Fruit fly (Drosophila melanogaster) whole organism, prepupa: ENCODE results near the gene CG6299.

Experiments
- Blimp-1 ChIP-seq: fragments of 200-800 bp; sonication (Bioruptor generic); optimal IDR thresholded peaks from 3 replicates; lab custom pipeline; 2017; ENCODE audit warnings: missing biosample characterization, missing genetic modification characterization, mild to moderate bottlenecking, moderate library complexity, missing genetic modification reagents
- CG10631 ChIP-seq: fragments of 200-800 bp; sonication (Bioruptor generic); optimal IDR thresholded peaks from 2 replicates; lab custom pipeline; 2016; ENCODE audit warnings: missing biosample characterization, missing genetic modification characterization
- CG11294 ChIP-seq: fragments of 200-800 bp; sonication (Bioruptor generic); IDR thresholded peaks from 2 replicates; pipeline ENCODE4 v1.3.6; 2022; ENCODE audit warnings: missing biosample characterization, missing genetic modification characterization
- CG11902 ChIP-seq: fragments of 200-800 bp; sonication (Bioruptor generic); optimal IDR thresholded peaks from 3 replicates; lab custom pipeline; 2016; ENCODE audit warnings: missing biosample characterization, missing genetic modification characterization
- CG1621 ChIP-seq: fragments of 200-800 bp; sonication (Bioruptor generic); optimal IDR thresholded peaks from 3 replicates; lab custom pipeline; 2018; ENCODE audit warnings: missing biosample characterization, mild to moderate bottlenecking, missing genetic modification characterization
- CG31627 ChIP-seq: fragments of 200-800 bp; sonication (Bioruptor generic); optimal IDR thresholded peaks from 3 replicates; lab custom pipeline; 2016; ENCODE audit warnings: missing biosample characterization, missing genetic modification characterization
- CG32006 ChIP-seq: fragments of 200-800 bp; sonication (Bioruptor generic); optimal IDR thresholded peaks from 3 replicates; lab custom pipeline; 2017; ENCODE audit warnings: missing biosample characterization, mild to moderate bottlenecking, missing genetic modification characterization
- CG3919 ChIP-seq: fragments of 200-800 bp; sonication (Bioruptor generic); optimal IDR thresholded peaks from 3 replicates; lab custom pipeline; 2016; ENCODE audit warnings: missing biosample characterization, missing genetic modification characterization
- CG4318 ChIP-seq: fragments of 200-800 bp; sonication (Bioruptor generic); optimal IDR thresholded peaks from 3 replicates; lab custom pipeline; 2017; ENCODE audit warnings: missing biosample characterization, mild to moderate bottlenecking, missing genetic modification characterization
- CG6163 ChIP-seq: fragments of 200-800 bp; sonication (Bioruptor generic); IDR thresholded peaks from 3 replicates; pipeline ENCODE4 v1.3.6; 2022; ENCODE audit warnings: missing biosample characterization, missing genetic modification characterization
- CG6276 ChIP-seq: fragments of 200-800 bp; sonication (Bioruptor generic); optimal IDR thresholded peaks from 2 replicates; lab custom pipeline; 2017; ENCODE audit warnings: missing biosample characterization, mild to moderate bottlenecking, missing genetic modification characterization
- CG6792 ChIP-seq: fragments of 200-800 bp; sonication (Bioruptor generic); optimal IDR thresholded peaks from 3 replicates; lab custom pipeline; 2016; ENCODE audit warnings: missing biosample characterization, missing genetic modification characterization
- CG6808 ChIP-seq: fragments of 200-800 bp; sonication (Bioruptor generic); optimal IDR thresholded peaks from 3 replicates; lab custom pipeline; 2017; ENCODE audit warnings: missing biosample characterization, missing genetic modification characterization, mild to moderate bottlenecking, moderate library complexity, missing genetic modification reagents
- CG6854 ChIP-seq: fragments of 200-800 bp; sonication (Bioruptor generic); optimal IDR thresholded peaks from 2 replicates; lab custom pipeline; 2017; ENCODE audit warnings: missing biosample characterization, mild to moderate bottlenecking, missing genetic modification characterization
- CG7368 ChIP-seq: fragments of 200-800 bp; sonication (Bioruptor generic); optimal IDR thresholded peaks from 3 replicates; lab custom pipeline; 2016; ENCODE audit warnings: missing biosample characterization, missing genetic modification characterization
- CG8119 ChIP-seq: fragments of 200-800 bp; sonication (Bioruptor generic); IDR thresholded peaks from 3 replicates; pipeline ENCODE4 v1.3.6; 2022; ENCODE audit warnings: missing biosample characterization, missing genetic modification characterization
- CG8319 ChIP-seq: fragments of 200-800 bp; sonication (Bioruptor generic); optimal IDR thresholded peaks from 3 replicates; lab custom pipeline; 2016; ENCODE audit warnings: missing biosample characterization, missing genetic modification characterization
- CG8632 ChIP-seq: fragments of 200-800 bp; sonication (Bioruptor generic); optimal IDR thresholded peaks from 3 replicates; lab custom pipeline; 2016; ENCODE audit warnings: missing biosample characterization, missing genetic modification characterization
- Eip75B ChIP-seq: fragments of 200-800 bp; sonication (Bioruptor generic); optimal IDR thresholded peaks from 3 replicates; lab custom pipeline; 2016; ENCODE audit warnings: missing biosample characterization, missing genetic modification characterization
- Eip93F ChIP-seq: fragments of 200-800 bp; sonication (Bioruptor generic); optimal IDR thresholded peaks from 2 replicates; lab custom pipeline; 2016; ENCODE audit warnings: missing biosample characterization, mild to moderate bottlenecking, missing genetic modification characterization
- Ets21C ChIP-seq: fragments of 200-800 bp; sonication (Bioruptor generic); optimal IDR thresholded peaks from 3 replicates; lab custom pipeline; 2016; ENCODE audit warnings: missing biosample characterization, missing genetic modification characterization
- Ets96B ChIP-seq: fragments of 200-800 bp; optimal IDR thresholded peaks from 2 replicates; lab custom pipeline; 2019; ENCODE audit warnings: missing biosample characterization, mild to moderate bottlenecking, missing genetic modification characterization, moderate library complexity
- Hr38 ChIP-seq: sonication (Bioruptor generic); optimal IDR thresholded peaks from 2 replicates; lab custom pipeline; 2016; ENCODE audit warnings: missing biosample characterization, missing genetic modification characterization
- Hr4 ChIP-seq: fragments of 200-800 bp; sonication (Bioruptor generic); optimal IDR thresholded peaks from 3 replicates; lab custom pipeline; 2016; ENCODE audit warnings: missing biosample characterization, missing genetic modification characterization
- Lpt ChIP-seq: fragments of 200-800 bp; sonication (Bioruptor generic); optimal IDR thresholded peaks from 3 replicates; lab custom pipeline; 2016; ENCODE audit warnings: missing biosample characterization, missing genetic modification characterization
- Met ChIP-seq: fragments of 200-800 bp; sonication (Bioruptor generic); optimal IDR thresholded peaks from 3 replicates; lab custom pipeline; 2016; ENCODE audit warnings: missing biosample characterization, missing genetic modification characterization
- OdsH ChIP-seq: fragments of 200-800 bp; sonication (Bioruptor generic); optimal IDR thresholded peaks from 3 replicates; lab custom pipeline; 2016; ENCODE audit warnings: missing biosample characterization, missing genetic modification characterization
- Smox ChIP-seq: fragments of 200-800 bp; sonication (Bioruptor generic); optimal IDR thresholded peaks from 3 replicates; lab custom pipeline; 2016; ENCODE audit warnings: missing biosample characterization, missing genetic modification characterization
- Sox14 ChIP-seq: fragments of 200-800 bp; sonication (Bioruptor generic); optimal IDR thresholded peaks from 3 replicates; lab custom pipeline; 2016; ENCODE audit warnings: missing biosample characterization, missing genetic modification characterization
- achi ChIP-seq: fragments of 200-800 bp; sonication (Bioruptor generic); optimal IDR thresholded peaks from 3 replicates; lab custom pipeline; 2016; ENCODE audit warnings: missing biosample characterization, missing genetic modification characterization
- cyc ChIP-seq: fragments of 200-800 bp; sonication (Bioruptor generic); optimal IDR thresholded peaks from 3 replicates; lab custom pipeline; 2016; ENCODE audit warnings: missing biosample characterization, missing genetic modification characterization
- dac ChIP-seq: fragments of 200-800 bp; sonication (Bioruptor generic); optimal IDR thresholded peaks from 2 replicates; lab custom pipeline; 2017; ENCODE audit warnings: missing biosample characterization, mild to moderate bottlenecking, missing genetic modification characterization
- dsx ChIP-seq: fragments of 200-800 bp; optimal IDR thresholded peaks from 3 replicates; lab custom pipeline; 2019; ENCODE audit warnings: missing biosample characterization, mild to moderate bottlenecking, missing genetic modification characterization, moderate library complexity; ENCODE audit not compliant: poor library complexity, severe bottlenecking
- eg ChIP-seq: fragments of 200-800 bp; sonication (Bioruptor generic); IDR thresholded peaks from 3 replicates; pipeline ENCODE4 v1.3.6; 2022; ENCODE audit warnings: missing biosample characterization, missing genetic modification characterization
- esn ChIP-seq: fragments of 200-800 bp; sonication (Bioruptor generic); optimal IDR thresholded peaks from 2 replicates; lab custom pipeline; 2016; ENCODE audit warnings: missing biosample characterization, mild to moderate bottlenecking, missing genetic modification characterization, moderate library complexity
- fkh ChIP-seq: fragments of 200-800 bp; sonication (Bioruptor generic); optimal IDR thresholded peaks from 3 replicates; lab custom pipeline; 2017; ENCODE audit warnings: missing biosample characterization, mild to moderate bottlenecking, missing genetic modification characterization, moderate library complexity
- net ChIP-seq: fragments of 200-800 bp; sonication (Bioruptor generic); optimal IDR thresholded peaks from 3 replicates; lab custom pipeline; 2016; ENCODE audit warnings: missing biosample characterization, missing genetic modification characterization
- pdm3 ChIP-seq: fragments of 200-800 bp; sonication (Bioruptor generic); optimal IDR thresholded peaks from 3 replicates; lab custom pipeline; 2016; ENCODE audit warnings: missing biosample characterization, missing genetic modification characterization
- salr ChIP-seq, 2 experiments: fragments of 200-800 bp; sonication (Bioruptor generic); optimal IDR thresholded peaks; 3 replicates each; lab custom pipeline; 2016 to 2018; ENCODE audit warnings: missing biosample characterization in 2 of 2, missing genetic modification characterization in 2 of 2, mild to moderate bottlenecking in 1 of 2
- svp ChIP-seq: fragments of 200-800 bp; sonication (Bioruptor generic); peaks from one replicate; lab custom pipeline; 2016; ENCODE audit warnings: missing biosample characterization, missing genetic modification characterization

CG6299 gene

DNA sequence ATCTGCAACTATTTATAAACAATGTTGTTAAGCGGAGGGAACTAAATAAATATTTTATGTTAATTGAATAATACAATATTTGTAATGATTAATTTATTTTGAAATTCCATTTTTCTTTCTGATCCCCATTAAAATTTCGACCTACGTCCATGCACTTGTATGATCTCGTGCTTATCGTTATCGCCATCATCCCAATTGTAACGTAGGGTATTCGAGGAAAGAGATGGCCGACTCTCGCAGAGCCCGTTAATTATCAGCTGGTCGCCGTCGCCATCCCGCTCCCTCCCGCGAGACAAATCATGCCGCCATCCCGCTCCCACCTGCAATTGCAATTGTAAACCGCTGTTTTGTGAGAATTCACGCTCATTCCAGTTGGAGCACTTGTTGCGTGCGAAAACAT lies 9.4 kb upstream of the CG6299 start, which contains the start of gene CG11655 (continued):
- TF ChIP-seq Eip93F (GFP tag; lab: Kevin White, UChicago) (no peak), CG6854 (GFP tag; lab: Kevin White, UChicago) (peak; percentile 63), Sox14 (GFP tag; lab: Kevin White, UChicago) (peak; percentile 50), Blimp-1 (GFP tag; lab: Kevin White, UChicago) (no peak), Smox (GFP tag; lab: Kevin White, UChicago) (peak; percentile 50), svp (GFP tag; lab: Kevin White, UChicago) (no peak), CG4318 (GFP tag; lab: Kevin White, UChicago) (no peak), CG8119 (GFP tag; lab: Robert Waterston, UW) (0 out of 3 replicates have a peak, but pooled peaks have one; percentile 20), CG8632 (GFP tag; lab: Kevin White, UChicago) (no peak), CG6276 (no peak), salr (GFP tag; optimal IDR thresholded peaks at IDR 0.05; lab: Kevin White, UChicago) (no peak), Lpt (peak; percentile 12), CG6163 (GFP tag; lab: Robert Waterston, UW) (peak; percentile 21; the same call in 1 of the 3 replicates), CG7368 (no peak), CG6792 (peak; percentile 38), pdm3 (peak; percentile 50), fkh (GFP tag; lab: Kevin White, UChicago) (no peak), CG32006 (peak; percentile 55), CG3919 (GFP tag; lab: Kevin White, UChicago) (no peak), CG11902 (peak; percentile 31), CG11294 (GFP tag; lab: Robert Waterston, UW) (no peak), CG6808 (GFP tag; lab: Kevin White, UChicago) (no peak), Hr38 (no peak), cyc (GFP tag; lab: Kevin White, UChicago) (peak; percentile 55), Ets21C (GFP tag; lab: Kevin White, UChicago) (no peak)

dm6 chrX:15464531-15464930 lies 2.0 kb downstream of the CG6299 start:
- TF ChIP-seq net (GFP tag; lab: Kevin White, UChicago) (no peak), CG8632 (GFP tag; lab: Kevin White, UChicago) (no peak), achi (GFP tag; lab: Kevin White, UChicago) (no peak)
- TF ChIP-seq, all 60 proteins: peak for 0

DNA sequence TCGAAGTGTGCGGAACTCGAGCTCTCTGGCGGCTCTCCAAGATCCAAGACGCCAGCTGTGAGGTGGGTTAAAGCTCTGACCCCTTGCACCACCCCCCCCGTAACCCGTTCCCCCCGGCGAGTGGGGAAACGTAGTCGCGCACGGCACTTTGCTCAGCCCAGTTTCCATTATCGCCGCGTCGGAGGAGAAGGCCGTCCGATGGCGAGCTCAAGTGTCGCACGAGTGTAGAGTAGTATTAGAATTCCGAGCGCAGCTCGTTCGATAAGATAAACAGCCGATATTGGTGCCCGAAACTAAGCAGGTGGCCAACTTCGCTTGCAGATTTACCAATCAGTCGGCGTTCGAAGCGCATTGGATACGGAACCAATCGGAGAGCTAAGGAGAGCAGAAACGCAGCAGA lies 2.9 kb downstream of the CG6299 start:
- TF ChIP-seq CG1621 (tag; lab: Kevin White, UChicago) (peak; percentile 80), Blimp-1 (GFP tag; lab: Kevin White, UChicago) (no peak), eg (peak; percentile 37; the same call in 1 of the 3 replicates), CG6163 (GFP tag; lab: Robert Waterston, UW) (peak; percentile 39; the same call in 1 of the 3 replicates)

DNA sequence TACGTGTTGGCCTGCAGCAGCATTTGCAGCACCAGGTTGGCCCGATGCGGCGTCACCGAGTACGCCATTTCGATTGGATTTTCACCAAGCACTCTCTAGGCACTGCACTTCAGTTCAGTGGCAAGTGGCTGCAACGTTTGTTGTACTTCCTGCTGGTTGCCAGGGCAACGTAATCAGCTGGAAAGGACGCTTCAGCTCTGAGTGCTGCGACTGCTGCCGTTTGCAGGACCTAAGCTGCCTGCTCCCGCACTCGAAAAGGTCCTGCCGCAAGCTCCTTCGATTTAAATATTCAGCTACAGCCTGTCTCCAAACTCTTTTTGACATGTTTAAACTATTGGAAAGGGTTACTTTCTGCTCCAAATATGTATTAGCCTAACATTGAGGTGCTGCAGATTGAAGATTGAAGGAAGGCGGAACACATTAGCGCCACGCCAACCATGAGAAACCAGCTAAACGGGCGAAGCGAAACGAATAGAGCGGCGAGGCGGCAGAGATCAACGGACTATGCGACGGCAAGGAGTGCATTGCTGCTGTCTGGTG lies 5.0 kb downstream of the CG6299 start, which contains the start of the genes CG15642 and CG15641:
Gene CG15642 (minus strand): TSS at position 356 of the 540 bp plus-strand sequence.
Gene CG15641 (plus strand): TSS at position 490 of the 540 bp plus-strand sequence.
- TF ChIP-seq Ets96B (tag; lab: Kevin White, UChicago) (no peak), CG10631 (GFP tag; lab: Kevin White, UChicago) (no peak), CG8319 (GFP tag; lab: Kevin White, UChicago) (no peak), Smox (GFP tag; lab: Kevin White, UChicago) (no peak), OdsH (GFP tag; lab: Kevin White, UChicago) (no peak)

DNA sequence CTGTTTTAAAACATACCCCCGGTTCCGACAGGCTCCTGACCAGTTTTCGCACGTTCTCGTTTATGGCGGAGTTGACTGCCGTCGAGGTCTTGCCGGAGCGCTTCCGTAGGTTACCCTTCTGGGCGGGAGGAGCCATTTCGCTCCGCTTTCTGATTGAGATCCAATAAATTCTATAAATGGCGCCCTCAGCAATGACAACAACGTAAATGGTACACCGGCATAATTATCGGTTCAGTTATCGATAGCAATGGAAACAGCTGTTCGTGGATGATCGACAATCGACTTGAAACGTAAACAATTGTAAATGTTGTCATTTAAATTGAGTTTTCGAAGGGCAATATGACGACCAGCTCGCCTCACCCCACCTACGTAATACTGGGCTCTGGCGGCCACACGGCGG lies 9.4 kb downstream of the CG6299 start, which contains the start of the genes Grip128 and Alg14:
Gene Grip128 (minus strand): TSS at position 216 of the 400 bp plus-strand sequence.
Gene Alg14 (plus strand): TSS at position 261 of the 400 bp plus-strand sequence.
- TF ChIP-seq Hr4 (GFP tag; lab: Kevin White, UChicago) (no peak), eg (no peak), pdm3 (no peak), Met (GFP tag; lab: Kevin White, UChicago) (no peak), svp (GFP tag; lab: Kevin White, UChicago) (no peak), OdsH (GFP tag; lab: Kevin White, UChicago) (no peak), achi (GFP tag; lab: Kevin White, UChicago) (no peak), Eip93F (GFP tag; lab: Kevin White, UChicago) (no peak), CG6854 (GFP tag; lab: Kevin White, UChicago) (no peak), net (GFP tag; lab: Kevin White, UChicago) (no peak), Eip75B (GFP tag; lab: Kevin White, UChicago) (no peak), fkh (GFP tag; lab: Kevin White, UChicago) (no peak), CG8119 (GFP tag; lab: Robert Waterston, UW) (no peak), esn (GFP tag; lab: Kevin White, UChicago) (no peak), CG31627 (no peak), dac (GFP tag; lab: Kevin White, UChicago) (no peak), dsx (GFP tag; lab: Kevin White, UChicago) (no peak)
